Fruit fly (Drosophila melanogaster) whole organism, embryonic: ENCODE results near the gene CG43347.

Experiments
- CG10209 ChIP-seq: fragments of 200-800 bp; sonication (Bioruptor generic); optimal IDR thresholded peaks from 3 replicates; lab custom pipeline; 2017; ENCODE audit warnings: missing biosample characterization, mild to moderate bottlenecking, missing genetic modification characterization, missing genetic modification reagents
- CG10366 ChIP-seq: fragments of 200-800 bp; sonication (Bioruptor generic); IDR thresholded peaks from 2 replicates; pipeline ENCODE4 v1.3.6; 2022; ENCODE audit warnings: missing biosample characterization, missing genetic modification characterization
- CG12942 ChIP-seq: fragments of 200-800 bp; sonication (Bioruptor generic); optimal IDR thresholded peaks from 3 replicates; lab custom pipeline; 2016; ENCODE audit warnings: missing biosample characterization, missing genetic modification characterization
- CG15269 ChIP-seq: fragments of 200-800 bp; sonication (Bioruptor generic); optimal IDR thresholded peaks from 2 replicates; lab custom pipeline; 2018; ENCODE audit warnings: missing biosample characterization, mild to moderate bottlenecking, missing genetic modification characterization, moderate library complexity
- CG15479 ChIP-seq: fragments of 200-800 bp; sonication (Bioruptor generic); optimal IDR thresholded peaks from 3 replicates; lab custom pipeline; 2019; ENCODE audit warnings: missing biosample characterization, mild to moderate bottlenecking, missing genetic modification characterization, moderate library complexity
- CG15601 ChIP-seq: fragments of 200-800 bp; sonication (Bioruptor generic); optimal IDR thresholded peaks from 3 replicates; lab custom pipeline; 2019; ENCODE audit warnings: missing biosample characterization, mild to moderate bottlenecking, missing genetic modification characterization, moderate library complexity
- CG1602 ChIP-seq: fragments of 200-800 bp; sonication (Bioruptor generic); optimal IDR thresholded peaks from 3 replicates; lab custom pipeline; 2016; ENCODE audit warnings: missing biosample characterization, missing genetic modification characterization
- CG1603 ChIP-seq: fragments of 200-800 bp; sonication (Bioruptor generic); optimal IDR thresholded peaks from 2 replicates; lab custom pipeline; 2019; ENCODE audit warnings: missing biosample characterization, mild to moderate bottlenecking, missing genetic modification characterization, moderate library complexity
- CG16863 ChIP-seq: fragments of 200-800 bp; sonication (Bioruptor generic); optimal IDR thresholded peaks from 3 replicates; lab custom pipeline; 2016; ENCODE audit warnings: missing biosample characterization, missing genetic modification characterization
- CG17568 ChIP-seq: fragments of 200-800 bp; sonication (Bioruptor generic); optimal IDR thresholded peaks from 2 replicates; lab custom pipeline; 2018; ENCODE audit warnings: missing biosample characterization, mild to moderate bottlenecking, missing genetic modification characterization, moderate library complexity
- CG18599 ChIP-seq: fragments of 200-800 bp; sonication (Bioruptor generic); optimal IDR thresholded peaks from 3 replicates; lab custom pipeline; 2017; ENCODE audit warnings: missing biosample characterization, missing genetic modification characterization, mild to moderate bottlenecking, moderate library complexity, missing genetic modification reagents
- CG3163 ChIP-seq: fragments of 200-800 bp; sonication (Bioruptor generic); optimal IDR thresholded peaks from 3 replicates; lab custom pipeline; 2016; ENCODE audit warnings: missing biosample characterization, missing genetic modification characterization
- CG5953 ChIP-seq: fragments of 200-800 bp; sonication (Bioruptor generic); IDR thresholded peaks from 2 replicates; pipeline ENCODE4 v1.3.6; 2022; ENCODE audit warnings: missing biosample characterization, missing genetic modification characterization
- CG6175 ChIP-seq: fragments of 200-800 bp; sonication (Bioruptor generic); IDR thresholded peaks from 3 replicates; pipeline ENCODE4 v1.3.6; 2022; ENCODE audit warnings: missing biosample characterization, missing genetic modification characterization
- CG6272 ChIP-seq: fragments of 200-800 bp; sonication (Bioruptor generic); IDR thresholded peaks from 2 replicates; pipeline ENCODE4 v1.3.6; 2022; ENCODE audit warnings: missing biosample characterization, missing genetic modification characterization
- CG6689 ChIP-seq: fragments of 200-800 bp; sonication (Bioruptor generic); IDR thresholded peaks from 2 replicates; pipeline ENCODE4 v1.3.6; 2022; ENCODE audit warnings: missing biosample characterization, missing genetic modification characterization
- CG6791 ChIP-seq: fragments of 200-800 bp; sonication (Bioruptor generic); IDR thresholded peaks from 3 replicates; pipeline ENCODE4 v1.3.6; 2022; ENCODE audit warnings: missing biosample characterization, missing genetic modification characterization; ENCODE audit not compliant: partially characterized antibody
- CG7987 ChIP-seq: fragments of 200-800 bp; sonication (Bioruptor generic); optimal IDR thresholded peaks from 2 replicates; lab custom pipeline; 2018; ENCODE audit warnings: missing biosample characterization, mild to moderate bottlenecking, missing genetic modification characterization, moderate library complexity
- CG9876 ChIP-seq: fragments of 200-800 bp; sonication (Bioruptor generic); optimal IDR thresholded peaks from 2 replicates; lab custom pipeline; 2016; ENCODE audit warnings: missing biosample characterization, missing genetic modification characterization
- Dip2 ChIP-seq: fragments of 200-800 bp; sonication (Bioruptor generic); IDR thresholded peaks from 2 replicates; pipeline ENCODE4 v1.3.6; 2022; ENCODE audit warnings: missing biosample characterization, missing genetic modification characterization
- Dll ChIP-seq: fragments of 200-800 bp; sonication (Bioruptor generic); IDR thresholded peaks from 4 replicates; pipeline ENCODE4 v1.3.6; 2022; ENCODE audit warnings: missing biosample characterization, missing genetic modification characterization; ENCODE audit not compliant: partially characterized antibody
- Drgx ChIP-seq: fragments of 200-800 bp; sonication (Bioruptor generic); IDR thresholded peaks from 2 replicates; pipeline ENCODE4 v1.3.6; 2022; ENCODE audit warnings: missing biosample characterization, missing genetic modification characterization
- Ets65A ChIP-seq: fragments of 200-800 bp; sonication (Bioruptor generic); peaks from one replicate; lab custom pipeline; 2016; ENCODE audit warnings: missing biosample characterization, missing genetic modification characterization
- Lpt ChIP-seq: fragments of >200 bp; optimal IDR thresholded peaks from 2 replicates; lab custom pipeline; 2018; ENCODE audit warnings: missing biosample characterization, missing genetic modification characterization
- MESR4 ChIP-seq: fragments of 200-800 bp; sonication (Bioruptor generic); optimal IDR thresholded peaks from 2 replicates; lab custom pipeline; 2018; ENCODE audit warnings: missing biosample characterization, mild to moderate bottlenecking, missing genetic modification characterization, moderate library complexity
- MTF-1 ChIP-seq: fragments of 200-800 bp; sonication (Bioruptor generic); optimal IDR thresholded peaks from 2 replicates; lab custom pipeline; 2018; ENCODE audit warnings: missing biosample characterization, mild to moderate bottlenecking, missing genetic modification characterization, borderline replicate concordance
- Oaz ChIP-seq: fragments of 200-800 bp; sonication (Bioruptor generic); IDR thresholded peaks from 2 replicates; pipeline ENCODE4 v1.3.6; 2022; ENCODE audit warnings: missing biosample characterization, missing genetic modification characterization
- Rfx ChIP-seq: fragments of 200-800 bp; sonication (Bioruptor generic); IDR thresholded peaks from 2 replicates; pipeline ENCODE4 v1.3.6; 2022; ENCODE audit warnings: missing biosample characterization, missing genetic modification characterization
- Sox102F ChIP-seq: fragments of 200-800 bp; sonication (Bioruptor generic); optimal IDR thresholded peaks from 2 replicates; lab custom pipeline; 2018; ENCODE audit warnings: missing biosample characterization, mild to moderate bottlenecking, missing genetic modification characterization, moderate library complexity
- Sry-δ ChIP-seq: fragments of 200-800 bp; sonication (Bioruptor generic); optimal IDR thresholded peaks from 2 replicates; lab custom pipeline; 2016; ENCODE audit warnings: missing biosample characterization, missing genetic modification characterization
- Xrp1 ChIP-seq: fragments of 200-800 bp; sonication (Bioruptor generic); IDR thresholded peaks from 2 replicates; pipeline ENCODE4 v1.3.6; 2022; ENCODE audit warnings: missing biosample characterization, missing genetic modification characterization
- ab ChIP-seq: fragments of 200-800 bp; sonication (Bioruptor generic); optimal IDR thresholded peaks from 2 replicates; lab custom pipeline; 2016; ENCODE audit warnings: missing biosample characterization, missing genetic modification characterization
- bsh ChIP-seq, 2 experiments: fragments of 200-800 bp; sonication (Bioruptor generic); optimal IDR thresholded peaks; 2 replicates each; lab custom pipeline; 2017 to 2018; ENCODE audit warnings: mild to moderate bottlenecking in 2 of 2, missing biosample characterization in 2 of 2, missing genetic modification characterization in 2 of 2, moderate library complexity in 1 of 2
- dmrt99B ChIP-seq: fragments of 200-800 bp; sonication (Bioruptor generic); optimal IDR thresholded peaks from 2 replicates; lab custom pipeline; 2018; ENCODE audit warnings: missing biosample characterization, mild to moderate bottlenecking, missing genetic modification characterization, moderate library complexity
- fd102C ChIP-seq: fragments of 200-800 bp; sonication (Bioruptor generic); optimal IDR thresholded peaks from 2 replicates; lab custom pipeline; 2018; ENCODE audit warnings: missing biosample characterization, mild to moderate bottlenecking, missing genetic modification characterization, moderate library complexity
- fru ChIP-seq: fragments of >200 bp; optimal IDR thresholded peaks from 2 replicates; lab custom pipeline; 2017
- grau ChIP-seq: fragments of 200-800 bp; optimal IDR thresholded peaks from 3 replicates; lab custom pipeline; 2019; ENCODE audit warnings: missing biosample characterization, mild to moderate bottlenecking, missing genetic modification characterization, moderate library complexity
- jing ChIP-seq: fragments of 200-800 bp; sonication (Bioruptor generic); optimal IDR thresholded peaks from 2 replicates; lab custom pipeline; 2018; ENCODE audit warnings: missing biosample characterization, mild to moderate bottlenecking, missing genetic modification characterization
- kah ChIP-seq: fragments of 200-800 bp; sonication (Bioruptor generic); optimal IDR thresholded peaks from 2 replicates; lab custom pipeline; 2018; ENCODE audit warnings: missing biosample characterization, mild to moderate bottlenecking, missing genetic modification characterization
- kay ChIP-seq: fragments of 200-800 bp; sonication (Bioruptor generic); optimal IDR thresholded peaks from 2 replicates; lab custom pipeline; 2016; ENCODE audit warnings: missing biosample characterization, missing genetic modification characterization
- lmd ChIP-seq: fragments of 200-800 bp; sonication (Bioruptor generic); IDR thresholded peaks from 2 replicates; pipeline ENCODE4 v1.3.6; 2022; ENCODE audit warnings: missing biosample characterization, missing genetic modification characterization
- pho ChIP-seq: fragments of 200-800 bp; sonication (Bioruptor generic); optimal IDR thresholded peaks from 2 replicates; lab custom pipeline; 2016; ENCODE audit warnings: missing biosample characterization, missing genetic modification characterization
- prd ChIP-seq, 3 experiments: fragments of >200 bp in 2 of 3; fragments of 200-800 bp in 1 of 3; sonication (Bioruptor generic) in 1 of 3; optimal IDR thresholded peaks in 2 of 3; IDR thresholded peaks in 1 of 3; 2 replicates in 2 of 3; 3 replicates in 1 of 3; pipeline versions ENCODE4 v1.3.6 to Lab custom; 2017 to 2022; ENCODE audit warnings: missing biosample characterization in 1 of 3, missing genetic modification characterization in 1 of 3
- run ChIP-seq: fragments of 200-800 bp; sonication (Bioruptor generic); optimal IDR thresholded peaks from 3 replicates; lab custom pipeline; 2018; ENCODE audit warnings: missing biosample characterization, mild to moderate bottlenecking, missing genetic modification characterization
- slbo ChIP-seq: fragments of 200-800 bp; sonication (Bioruptor generic); IDR thresholded peaks from 2 replicates; pipeline ENCODE4 v1.3.6; 2022; ENCODE audit warnings: missing biosample characterization, missing genetic modification characterization
- tgo ChIP-seq: fragments of 200-800 bp; sonication (Bioruptor generic); IDR thresholded peaks from 3 replicates; pipeline ENCODE4 v1.3.6; 2022; ENCODE audit warnings: missing biosample characterization, missing genetic modification characterization
- unc-4 ChIP-seq: fragments of 200-800 bp; sonication (Bioruptor generic); IDR thresholded peaks from 2 replicates; pipeline ENCODE4 v1.3.6; 2022; ENCODE audit warnings: missing biosample characterization, missing genetic modification characterization; ENCODE audit not compliant: partially characterized antibody
- unpg ChIP-seq: fragments of 200-800 bp; sonication (Bioruptor generic); optimal IDR thresholded peaks from 3 replicates; lab custom pipeline; 2018; ENCODE audit warnings: missing biosample characterization, mild to moderate bottlenecking, missing genetic modification characterization, moderate library complexity
- vvl ChIP-seq: fragments of 200-800 bp; sonication (Bioruptor generic); IDR thresholded peaks from 2 replicates; pipeline ENCODE4 v1.3.6; 2022; ENCODE audit warnings: missing biosample characterization, missing genetic modification characterization
- zen2 ChIP-seq: fragments of 200-800 bp; sonication (Bioruptor generic); IDR thresholded peaks from 3 replicates; pipeline ENCODE4 v1.3.6; 2022; ENCODE audit warnings: missing biosample characterization, missing genetic modification characterization; ENCODE audit not compliant: partially characterized antibody

CG43347 gene

dm6 chrX:10566491-10566890 lies 53.5 kb downstream of the CG43347 start, which contains the start of gene CG15296:
CG15296 (minus strand) TSS chrX:10566591.
- TF ChIP-seq Lpt (no peak), Dip2 (GFP tag; lab: Robert Waterston, UW) (no peak), dmrt99B (tag; lab: Kevin White, UChicago) (no peak), Dll (GFP tag; lab: Robert Waterston, UW) (no peak), CG9876 (no peak), CG1602 (no peak), run (tag; lab: Kevin White, UChicago) (no peak), kay (GFP tag; lab: Kevin White, UChicago) (no peak), grau (tag; lab: Kevin White, UChicago) (no peak), zen2 (GFP tag; lab: Robert Waterston, UW) (no peak), CG5953 (GFP tag; lab: Robert Waterston, UW) (no peak), Sox102F (GFP tag; lab: Kevin White, UChicago) (no peak)

DNA sequence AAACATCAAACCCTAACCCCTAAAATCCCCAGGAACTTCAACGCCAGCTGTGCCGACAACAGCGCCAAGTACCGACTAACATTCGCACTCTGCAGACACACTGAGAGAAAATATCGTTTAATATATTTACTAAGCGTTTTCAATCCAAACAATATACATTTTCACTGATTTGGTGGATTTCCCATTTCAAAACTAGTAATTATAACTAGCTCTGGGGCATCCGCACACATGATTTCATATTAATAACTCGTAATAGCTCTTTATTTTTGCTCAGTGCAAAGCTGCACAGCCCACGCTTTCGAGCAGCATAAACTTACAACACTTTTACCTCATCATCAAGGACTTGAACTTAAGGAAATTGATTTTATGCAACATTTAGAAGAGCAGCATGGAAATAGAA lies 55.8 kb downstream of the CG43347 start:
- TF ChIP-seq CG10366 (GFP tag; lab: Robert Waterston, UW) = 0 out of 2 replicates have a peak, but pooled peaks have one; percentile 13
- TF ChIP-seq MESR4 (GFP tag; lab: Kevin White, UChicago) = no peak
- TF ChIP-seq tgo (GFP tag; lab: Robert Waterston, UW) = 0 out of 3 replicates have a peak, but pooled peaks have one; percentile 37
- no peak for TF ChIP-seq CG15601
- TF ChIP-seq pho (GFP tag; lab: Kevin White, UChicago) = no peak
- no peak for TF ChIP-seq unc-4 (GFP tag; lab: Robert Waterston, UW)
- no peak for TF ChIP-seq CG6175
- no peak for TF ChIP-seq CG16863
- TF ChIP-seq Oaz (GFP tag; lab: Robert Waterston, UW) = no peak
- TF ChIP-seq CG18599 (GFP tag; lab: Kevin White, UChicago) = peak; percentile 62
- no peak for TF ChIP-seq Drgx (GFP tag; lab: Robert Waterston, UW)
- TF ChIP-seq vvl (GFP tag; lab: Robert Waterston, UW) = 0 out of 2 replicates have a peak, but pooled peaks have one; percentile 26
- TF ChIP-seq CG1603 (tag; lab: Kevin White, UChicago) = peak; percentile 30
- peak; percentile 32; the same call in 1 of the 2 replicates for TF ChIP-seq Xrp1 (GFP tag; lab: Robert Waterston, UW)
- no peak for TF ChIP-seq unpg (GFP tag; lab: Kevin White, UChicago)
- peak; percentile 50 for TF ChIP-seq Rfx (GFP tag; lab: Robert Waterston, UW)
- no peak for TF ChIP-seq CG15479 (GFP tag; lab: Kevin White, UChicago)
- peak; percentile 47 for TF ChIP-seq slbo (GFP tag; lab: Robert Waterston, UW)
- no peak for TF ChIP-seq kah (GFP tag; lab: Kevin White, UChicago)
- TF ChIP-seq CG6272 = no peak
- TF ChIP-seq Sry-δ = no peak
- TF ChIP-seq CG7987 (GFP tag; lab: Kevin White, UChicago) = no peak
- TF ChIP-seq prd (optimal IDR thresholded peaks at IDR 0.05; lab: Kevin White, UChicago) = no peak
- peak; percentile 57 for TF ChIP-seq prd (GFP tag; IDR thresholded peaks at IDR 0.05; lab: Robert Waterston, UW)
- TF ChIP-seq jing (GFP tag; lab: Kevin White, UChicago) = no peak
- no peak for TF ChIP-seq fd102C (GFP tag; lab: Kevin White, UChicago)
- TF ChIP-seq ab = no peak
- TF ChIP-seq CG17568 (GFP tag; lab: Kevin White, UChicago) = no peak
- TF ChIP-seq fru (lab: Kevin White, UChicago) = no peak
- TF ChIP-seq lmd (GFP tag; lab: Robert Waterston, UW) = no peak
- peak; percentile 16; the same call in 1 of the 2 replicates for TF ChIP-seq CG6689
- TF ChIP-seq CG3163 (GFP tag; lab: Kevin White, UChicago) = no peak
- TF ChIP-seq Ets65A = peak; percentile 86
- TF ChIP-seq bsh (GFP tag; optimal IDR thresholded peaks at IDR 0.05; lab: Kevin White, UChicago) = no peak
- no peak for TF ChIP-seq CG10209 (GFP tag; lab: Kevin White, UChicago)
- peak; percentile 6 for TF ChIP-seq CG15269 (tag; lab: Kevin White, UChicago)
- TF ChIP-seq MTF-1 (GFP tag; lab: Kevin White, UChicago) = no peak
- TF ChIP-seq CG12942 (GFP tag; lab: Kevin White, UChicago) = no peak
- TF ChIP-seq CG6791 = no peak
